Fruit fly (Drosophila melanogaster) Kc167 (cell line): ENCODE data around the gene ScsbetaA.

Experiments
- Myc ChIP-seq: fragments of >200 bp; optimal IDR thresholded peaks from 2 replicates; lab custom pipeline; 2017; ENCODE audit warnings: missing external identifiers
- Sin3A ChIP-seq: fragments of >200 bp; optimal IDR thresholded peaks from 2 replicates; lab custom pipeline; 2018; ENCODE audit warnings: missing external identifiers
- psq ChIP-seq: fragments of >200 bp; optimal IDR thresholded peaks from 2 replicates; lab custom pipeline; 2017; ENCODE audit warnings: missing external identifiers
- ttk ChIP-seq: sonication (Bioruptor generic); optimal IDR thresholded peaks from 2 replicates; lab custom pipeline; 2017; ENCODE audit warnings: missing external identifiers

DNA sequence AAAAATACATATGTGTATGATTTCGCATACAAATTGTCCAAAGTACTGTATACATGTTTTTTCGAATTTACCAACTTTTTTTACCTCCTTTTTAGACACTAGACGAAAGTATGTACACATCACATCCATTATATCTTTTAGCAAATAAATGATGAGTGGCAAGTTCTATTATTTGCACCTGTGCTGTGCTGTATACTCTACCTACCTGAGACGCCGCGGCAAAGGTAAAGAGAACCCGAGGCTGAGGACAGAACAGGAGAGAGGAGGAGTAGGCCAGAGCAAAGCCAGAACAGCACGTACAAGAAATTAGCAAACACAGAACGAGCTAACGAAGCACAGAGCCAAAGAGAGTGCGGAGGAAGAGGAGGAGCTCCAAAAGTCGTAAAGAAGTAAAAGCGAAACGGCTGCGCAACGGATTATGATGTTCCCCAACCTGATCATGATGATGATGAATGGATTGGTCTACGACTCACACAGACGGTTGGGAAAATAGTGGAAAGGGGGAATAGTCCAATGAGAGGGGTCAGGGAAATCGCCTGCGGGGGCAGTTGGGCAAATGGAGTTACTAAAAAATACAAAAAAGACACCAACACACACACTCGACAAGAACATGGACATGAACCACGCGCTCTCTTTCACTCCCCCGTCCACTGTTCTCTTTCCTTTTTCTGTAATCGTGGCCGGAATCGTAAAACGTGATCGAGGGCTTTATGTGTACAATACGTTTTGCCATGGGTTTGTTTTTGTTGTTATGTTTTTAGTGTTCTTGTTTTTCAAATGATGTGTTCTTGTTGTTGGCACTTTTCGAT is 10.5 kb upstream of the ScsbetaA start:
- TF ChIP-seq psq (lab: Kevin White, UChicago) (no peak), ttk (lab: Kevin White, UChicago) (no peak), Sin3A (lab: Kevin White, UChicago) (no peak), Myc (lab: Kevin White, UChicago) (no peak)
